Fruit fly (Drosophila melanogaster): Measurements from ENCODE around the gene nAChRbeta1.

Gene nAChRbeta1

dm6 chr3L:4403180-4403769 lies 25.9 kb upstream of the nAChRbeta1 start, which contains the start of gene Syx17 (continued):
- TF ChIP-seq CG9705 (GFP tag; optimal IDR thresholded peaks at IDR 0.05): peak; percentile 34
- peak; percentile 52 for TF ChIP-seq rgr (GFP tag; optimal IDR thresholded peaks at IDR 0.05)
- no peak for TF ChIP-seq Myc (optimal IDR thresholded peaks at IDR 0.05)
- TF ChIP-seq brk (GFP tag; optimal IDR thresholded peaks at IDR 0.05): peak; percentile 30
- TF ChIP-seq Hr78 (GFP tag; optimal IDR thresholded peaks at IDR 0.05): peak; percentile 86
- TF ChIP-seq ey (GFP tag; optimal IDR thresholded peaks at IDR 0.05): peak; percentile 40
- no peak for TF ChIP-seq CG32264 (GFP tag; optimal IDR thresholded peaks at IDR 0.05)
- TF ChIP-seq woc (GFP tag; optimal IDR thresholded peaks at IDR 0.05): no peak
- no peak for TF ChIP-seq Vsx2 (GFP tag; optimal IDR thresholded peaks at IDR 0.05; ENCODE audit: partially characterized antibody)
- no peak for TF ChIP-seq pan (optimal IDR thresholded peaks at IDR 0.05)

dm6 chr3L:4405922-4406321 lies 23.2 kb upstream of the nAChRbeta1 start, which contains the start of gene CG15019:
Gene CG15019, minus strand, starts transcription at chr3L:4406059.
- TF ChIP-seq OdsH (GFP tag; optimal IDR thresholded peaks at IDR 0.05) (no peak), sage (GFP tag; optimal IDR thresholded peaks at IDR 0.05) (no peak), Rel (GFP tag; optimal IDR thresholded peaks at IDR 0.05) (no peak), Rel (tag; optimal IDR thresholded peaks at IDR 0.05) (peak; percentile 1), Abd-B (GFP tag; optimal IDR thresholded peaks at IDR 0.05) (no peak)

- TF ChIP-seq Hnf4 (GFP tag; optimal IDR thresholded peaks at IDR 0.05) (peak; percentile 65), psq (GFP tag; optimal IDR thresholded peaks at IDR 0.05) (peak; percentile 88), woc (GFP tag; optimal IDR thresholded peaks at IDR 0.05) (peak; percentile 86), foxo (GFP tag; optimal IDR thresholded peaks at IDR 0.05) (peak in 1 of 2 experiments; percentile 86), tai (GFP tag; optimal IDR thresholded peaks at IDR 0.05) (peak; percentile 29), Dif (GFP tag; optimal IDR thresholded peaks at IDR 0.05; ENCODE audit: partially characterized antibody) (peak; percentile 57), Vsx2 (GFP tag; optimal IDR thresholded peaks at IDR 0.05; ENCODE audit: partially characterized antibody) (peak; percentile 44), Hr83 (GFP tag; optimal IDR thresholded peaks at IDR 0.05; ENCODE audit: poor library complexity, severe bottlenecking) (peak; percentile 36), Myc (optimal IDR thresholded peaks at IDR 0.05) (no peak), brk (GFP tag; optimal IDR thresholded peaks at IDR 0.05) (peak; percentile 41), HLH106 (tag; optimal IDR thresholded peaks at IDR 0.05) (peak; percentile 84), CG32264 (GFP tag; optimal IDR thresholded peaks at IDR 0.05) (peak; percentile 34), sv (GFP tag; optimal IDR thresholded peaks at IDR 0.05) (peak; percentile 84), OdsH (GFP tag; optimal IDR thresholded peaks at IDR 0.05) (peak; percentile 80), dl (GFP tag; optimal IDR thresholded peaks at IDR 0.05; ENCODE audit: insufficient read depth in 1 of 2, partially characterized antibody in 2 of 2) (peak in 1 of 2 experiments; percentile 42), h (GFP tag; optimal IDR thresholded peaks at IDR 0.05) (peak; percentile 85), CG9705 (GFP tag; optimal IDR thresholded peaks at IDR 0.05) (peak; percentile 63), Abd-B (GFP tag; optimal IDR thresholded peaks at IDR 0.05) (no peak), rgr (GFP tag; optimal IDR thresholded peaks at IDR 0.05) (peak; percentile 82), N (GFP tag; optimal IDR thresholded peaks at IDR 0.05) (no peak), br (GFP tag; optimal IDR thresholded peaks at IDR 0.05) (peak; percentile 81), Mio (GFP tag; optimal IDR thresholded peaks at IDR 0.05) (no peak), sage (GFP tag; optimal IDR thresholded peaks at IDR 0.05) (peak; percentile 60), Rel (GFP tag; optimal IDR thresholded peaks at IDR 0.05) (peak; percentile 30), Rel (tag; optimal IDR thresholded peaks at IDR 0.05) (peak; percentile 26), fru (GFP tag; optimal IDR thresholded peaks at IDR 0.05) (peak; percentile 87), Sp1 (GFP tag; optimal IDR thresholded peaks at IDR 0.05) (peak; percentile 88), Jra (GFP tag; optimal IDR thresholded peaks at IDR 0.05) (peak; percentile 5), GATAd (GFP tag; optimal IDR thresholded peaks at IDR 0.05) (no peak), dmrt93B (GFP tag; optimal IDR thresholded peaks at IDR 0.05) (peak; percentile 70), CrebA (GFP tag; optimal IDR thresholded peaks at IDR 0.05; ENCODE audit: borderline replicate concordance) (no peak), lola (GFP tag; optimal IDR thresholded peaks at IDR 0.05) (no peak), ey (GFP tag; optimal IDR thresholded peaks at IDR 0.05) (peak; percentile 73), jim (GFP tag; optimal IDR thresholded peaks at IDR 0.05) (no peak), dsf (GFP tag; optimal IDR thresholded peaks at IDR 0.05; ENCODE audit: borderline replicate concordance) (peak; percentile 13)
Observed at dm6 chr3L:4406653-4407257, 22.4 kb upstream of the nAChRbeta1 start, which contains the start of gene TP53INP. Gene TP53INP, plus strand, starts transcription at chr3L:4406943.

Measured in whole organism, wandering third instar larva.